Worm (Caenorhabditis elegans) whole organism, L2 larva: Measurements from ENCODE around the gene F45D11.14.
"Not testable (repeated sequence)": the region's sequence is repeated elsewhere in the genome, so short reads cannot be mapped to it uniquely, and the experiment has no call there.

ENCODE experiments used
- C34F6.9 ChIP-seq: fragments of 150-350 bp; optimal IDR thresholded peaks from 2 replicates; lab custom pipeline; 2014; ENCODE audit warnings: missing biosample characterization, missing genetic modification characterization
- F13H6.1 ChIP-seq: sonication (generic microtip); optimal IDR thresholded peaks from 2 replicates; lab custom pipeline; 2016; ENCODE audit warnings: missing genetic modification characterization, missing compliant biosample characterization
- Y55F3AM.14 ChIP-seq: fragments of 200-800 bp; sonication (Bioruptor generic); optimal IDR thresholded peaks from 2 replicates; lab custom pipeline; 2018; ENCODE audit warnings: mild to moderate bottlenecking, missing genetic modification characterization, missing compliant biosample characterization
- ZK546.5 ChIP-seq: sonication (generic microtip); optimal IDR thresholded peaks from 2 replicates; lab custom pipeline; 2017; ENCODE audit warnings: missing biosample characterization, missing genetic modification characterization
- alr-1 ChIP-seq: fragments of 150-350 bp; optimal IDR thresholded peaks from 2 replicates; lab custom pipeline; 2014; ENCODE audit warnings: missing biosample characterization, missing genetic modification characterization
- aly-2 ChIP-seq: fragments of 150-350 bp; optimal IDR thresholded peaks from 2 replicates; lab custom pipeline; 2014; ENCODE audit warnings: missing biosample characterization, missing genetic modification characterization
- ama-1 ChIP-seq: fragments of 150-350 bp; optimal IDR thresholded peaks from 2 replicates; lab custom pipeline; 2018; ENCODE audit warnings: inconsistent platforms
- blmp-1 ChIP-seq: sonication (generic microtip); optimal IDR thresholded peaks from 2 replicates; lab custom pipeline; 2017; ENCODE audit warnings: missing genetic modification characterization, mild to moderate bottlenecking, missing compliant biosample characterization, antibody characterized with exemption, moderate library complexity; ENCODE audit not compliant: insufficient read depth
- ceh-82 ChIP-seq: fragments of 150-350 bp; optimal IDR thresholded peaks from 2 replicates; lab custom pipeline; 2014; ENCODE audit warnings: missing biosample characterization, missing genetic modification characterization
- elt-1 ChIP-seq: fragments of 150-350 bp; optimal IDR thresholded peaks from 2 replicates; lab custom pipeline; 2014; ENCODE audit warnings: missing biosample characterization, missing genetic modification characterization
- gmeb-1 ChIP-seq: fragments of 150-350 bp; optimal IDR thresholded peaks from 2 replicates; lab custom pipeline; 2014; ENCODE audit warnings: missing biosample characterization, missing genetic modification characterization
- lin-39 ChIP-seq: fragments of 150-350 bp; optimal IDR thresholded peaks from 2 replicates; lab custom pipeline; 2014; ENCODE audit warnings: missing biosample characterization, missing genetic modification reagents, missing genetic modification characterization
- lsy-2 ChIP-seq, 2 experiments: fragments of 150-350 bp in 1 of 2; sonication (generic microtip) in 1 of 2; optimal IDR thresholded peaks; 2 replicates each; lab custom pipeline; 2014 to 2017; ENCODE audit warnings: missing biosample characterization in 2 of 2, missing genetic modification characterization in 2 of 2
- mab-5 ChIP-seq: fragments of 150-350 bp; optimal IDR thresholded peaks from 2 replicates; lab custom pipeline; 2014; ENCODE audit warnings: missing biosample characterization, missing genetic modification characterization
- nhr-10 ChIP-seq: sonication (generic microtip); optimal IDR thresholded peaks from 2 replicates; lab custom pipeline; 2017; ENCODE audit warnings: missing biosample characterization, missing genetic modification characterization
- nhr-11 ChIP-seq: fragments of 150-350 bp; optimal IDR thresholded peaks from 2 replicates; lab custom pipeline; 2014; ENCODE audit warnings: missing biosample characterization, missing genetic modification characterization
- nhr-12 ChIP-seq: fragments of 150-350 bp; optimal IDR thresholded peaks from 2 replicates; lab custom pipeline; 2014; ENCODE audit warnings: missing biosample characterization, missing genetic modification characterization
- nhr-129 ChIP-seq: fragments of 150-350 bp; optimal IDR thresholded peaks from 2 replicates; lab custom pipeline; 2014; ENCODE audit warnings: missing biosample characterization, missing genetic modification characterization
- nhr-21 ChIP-seq: fragments of 150-350 bp; optimal IDR thresholded peaks from 2 replicates; lab custom pipeline; 2014; ENCODE audit warnings: missing biosample characterization, missing genetic modification characterization
- nhr-23 ChIP-seq: fragments of 150-350 bp; optimal IDR thresholded peaks from 2 replicates; lab custom pipeline; 2014; ENCODE audit warnings: missing biosample characterization, missing genetic modification reagents, missing genetic modification characterization
- nhr-237 ChIP-seq: fragments of 150-350 bp; optimal IDR thresholded peaks from 2 replicates; lab custom pipeline; 2014; ENCODE audit warnings: missing biosample characterization, missing genetic modification characterization
- nhr-25 ChIP-seq: fragments of 150-350 bp; sonication (generic microtip); optimal IDR thresholded peaks from 3 replicates; lab custom pipeline; 2014; ENCODE audit warnings: missing biosample characterization, missing genetic modification characterization
- nhr-6 ChIP-seq: fragments of 150-350 bp; optimal IDR thresholded peaks from 2 replicates; lab custom pipeline; 2014; ENCODE audit warnings: missing biosample characterization, missing genetic modification characterization
- peb-1 ChIP-seq: fragments of 150-350 bp; optimal IDR thresholded peaks from 2 replicates; lab custom pipeline; 2014; ENCODE audit warnings: missing biosample characterization, missing genetic modification characterization
- skn-1 ChIP-seq: sonication (generic microtip); optimal IDR thresholded peaks from 2 replicates; lab custom pipeline; 2017; ENCODE audit warnings: missing biosample characterization, missing genetic modification characterization
- sma-3 ChIP-seq: sonication (generic microtip); optimal IDR thresholded peaks from 2 replicates; lab custom pipeline; 2016; ENCODE audit warnings: missing genetic modification reagents, missing genetic modification characterization, missing compliant biosample characterization
- sma-9 ChIP-seq, 2 experiments: fragments of 150-350 bp in 1 of 2; sonication (generic microtip) in 1 of 2; optimal IDR thresholded peaks; 2 replicates each; lab custom pipeline; 2014 to 2016; ENCODE audit warnings: missing genetic modification characterization in 2 of 2, mild to moderate bottlenecking in 1 of 2, missing biosample characterization in 1 of 2, missing compliant biosample characterization in 1 of 2, missing genetic modification reagents in 1 of 2, moderate library complexity in 1 of 2
- unc-39 ChIP-seq: fragments of 150-350 bp; optimal IDR thresholded peaks from 2 replicates; lab custom pipeline; 2014; ENCODE audit warnings: missing biosample characterization, missing genetic modification characterization
- unc-62 ChIP-seq: fragments of 150-350 bp; optimal IDR thresholded peaks from 2 replicates; lab custom pipeline; 2014; ENCODE audit warnings: missing biosample characterization, missing genetic modification reagents, missing genetic modification characterization
- ztf-1 ChIP-seq: fragments of 200-800 bp; sonication (Bioruptor generic); conservative IDR thresholded peaks from 2 replicates; pipeline ENCODE4 v1.3.6; 2022; ENCODE audit warnings: missing genetic modification characterization, missing compliant biosample characterization
- ztf-4 ChIP-seq: fragments of 150-350 bp; optimal IDR thresholded peaks from 2 replicates; lab custom pipeline; 2014; ENCODE audit warnings: missing biosample characterization, missing genetic modification characterization

The F45D11.14 gene

DNA sequence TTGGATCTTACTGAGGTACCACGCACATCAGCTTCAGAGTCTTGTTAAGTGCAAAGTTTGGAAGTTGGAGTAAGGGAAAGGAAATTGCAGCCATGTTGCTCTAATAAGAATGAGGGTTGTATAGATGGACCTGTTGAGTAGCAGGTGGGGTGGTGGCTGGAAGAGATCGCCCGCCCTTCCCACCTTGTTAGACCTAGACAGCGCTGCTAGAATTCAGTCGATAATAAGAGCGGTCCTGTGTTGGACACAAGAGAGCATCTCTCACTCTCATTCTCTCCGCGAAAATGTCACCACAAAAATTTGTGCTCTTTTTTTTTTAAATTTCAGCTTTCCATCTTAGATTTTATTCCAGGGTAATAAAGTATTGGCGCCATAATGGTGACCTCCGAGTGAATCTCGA, 4.9 kb downstream of the F45D11.14 start, which contains the start of the genes fbxb-30 and F45D11.5:
Gene fbxb-30, minus strand, starts transcription at position 101 of the 400 bp plus-strand sequence.
Gene F45D11.5, plus strand, starts transcription at position 352 of the 400 bp plus-strand sequence.
- TF ChIP-seq nhr-11 (tag; lab: Kevin White, UChicago) (no peak), sma-3 (GFP tag; lab: Kevin White, UChicago) (no peak)

DNA sequence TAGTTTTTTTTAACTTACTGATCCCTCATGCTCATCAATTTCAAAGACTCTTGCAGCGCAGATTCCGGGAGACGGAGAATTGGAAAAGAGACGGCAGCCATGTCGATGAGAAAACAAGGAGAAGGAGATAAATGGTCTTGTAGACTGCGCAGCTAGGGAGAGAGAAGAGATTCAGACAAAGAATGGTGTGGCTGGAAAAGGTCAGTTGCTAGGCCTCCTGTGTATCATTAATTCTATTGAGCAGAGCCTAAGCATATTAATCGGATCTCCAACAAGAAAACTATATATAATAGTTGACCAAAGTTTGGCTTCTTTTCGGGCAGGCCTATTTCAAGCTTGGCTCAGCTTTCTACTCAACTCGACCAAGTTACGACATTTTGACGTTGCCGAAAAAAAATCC, 6.8 kb downstream of the F45D11.14 start, which contains the start of gene fbxb-29:
Gene fbxb-29, minus strand, starts transcription at position 101 of the 400 bp plus-strand sequence.
- TF ChIP-seq nhr-129: no peak
- no peak for TF ChIP-seq elt-1
- TF ChIP-seq aly-2: no peak
- TF ChIP-seq peb-1 (tag; lab: Kevin White, UChicago): no peak
- no peak for TF ChIP-seq C34F6.9 (tag; lab: Kevin White, UChicago)
- TF ChIP-seq nhr-25: no peak
- TF ChIP-seq Y55F3AM.14: no peak
- TF ChIP-seq ztf-1 (GFP tag; lab: Robert Waterston, UW): no peak
- TF ChIP-seq mab-5 (tag; lab: Kevin White, UChicago): no peak
- TF ChIP-seq gmeb-1 (tag; lab: Kevin White, UChicago): no peak
- TF ChIP-seq ama-1 (lab: Kevin White, UChicago): no peak
- no peak for TF ChIP-seq nhr-11 (tag; lab: Kevin White, UChicago)
- no peak for TF ChIP-seq alr-1
- TF ChIP-seq sma-3 (GFP tag; lab: Kevin White, UChicago): no peak
- no peak for TF ChIP-seq lsy-2 (tag; optimal IDR thresholded peaks at IDR 0.05; lab: Kevin White, UChicago)

DNA sequence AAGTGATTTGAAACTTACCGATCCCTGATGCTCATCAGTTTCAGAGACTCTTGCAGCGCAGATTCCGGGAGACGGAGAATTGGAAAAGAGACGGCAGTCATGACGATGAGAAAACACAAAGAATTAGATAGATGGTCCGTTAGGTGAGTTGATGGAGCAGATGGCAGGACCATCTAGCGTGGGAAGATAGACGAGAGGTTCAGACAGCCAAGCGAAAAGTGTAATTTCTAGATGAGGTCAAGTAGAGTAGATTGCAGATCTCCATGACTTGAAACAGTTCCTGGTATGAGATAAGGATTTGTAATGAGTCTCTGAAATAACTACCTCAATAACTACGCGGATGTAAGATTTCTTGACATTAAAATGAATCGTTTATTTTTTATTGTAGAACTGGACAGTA, 10.2 kb downstream of the F45D11.14 start, which contains the start of gene F45D11.11:
Gene F45D11.11, minus strand, starts transcription at position 101 of the 400 bp plus-strand sequence.
- TF ChIP-seq ceh-82 (tag; lab: Kevin White, UChicago); ZK546.5 (tag; lab: Kevin White, UChicago); sma-3 (GFP tag; lab: Kevin White, UChicago): not testable (repeated sequence)

ce11 chrII:994231-994630, 12.0 kb downstream of the F45D11.14 start, which contains the start of gene F45D11.7:
Gene F45D11.7, plus strand, starts transcription at chrII:994531.
- not testable (repeated sequence) for TF ChIP-seq nhr-21 (tag; lab: Kevin White, UChicago); nhr-12; skn-1 (tag; lab: Kevin White, UChicago)

- TF ChIP-seq C34F6.9 (tag; lab: Kevin White, UChicago): no peak
- TF ChIP-seq blmp-1 (tag; lab: Kevin White, UChicago): no peak
- TF ChIP-seq ZK546.5 (tag; lab: Kevin White, UChicago): no peak
- TF ChIP-seq peb-1 (tag; lab: Kevin White, UChicago): no peak
- TF ChIP-seq gmeb-1 (tag; lab: Kevin White, UChicago): no peak
- no peak for TF ChIP-seq ztf-4 (tag; lab: Kevin White, UChicago)
Measured at ce11 chrII:991300-991699, 15.0 kb downstream of the F45D11.14 start, which contains the start of gene fbxc-42. Gene fbxc-42, plus strand, starts transcription at chrII:991600.

- TF ChIP-seq gmeb-1 (tag; lab: Kevin White, UChicago) (no peak), F13H6.1 (no peak), unc-39 (tag; lab: Kevin White, UChicago) (no peak), nhr-12 (no peak), nhr-23 (no peak)
Measured at ce11 chrII:988437-988836, 17.8 kb downstream of the F45D11.14 start, which contains the start of gene fbxc-39. Gene fbxc-39, plus strand, starts transcription at chrII:988737.

DNA sequence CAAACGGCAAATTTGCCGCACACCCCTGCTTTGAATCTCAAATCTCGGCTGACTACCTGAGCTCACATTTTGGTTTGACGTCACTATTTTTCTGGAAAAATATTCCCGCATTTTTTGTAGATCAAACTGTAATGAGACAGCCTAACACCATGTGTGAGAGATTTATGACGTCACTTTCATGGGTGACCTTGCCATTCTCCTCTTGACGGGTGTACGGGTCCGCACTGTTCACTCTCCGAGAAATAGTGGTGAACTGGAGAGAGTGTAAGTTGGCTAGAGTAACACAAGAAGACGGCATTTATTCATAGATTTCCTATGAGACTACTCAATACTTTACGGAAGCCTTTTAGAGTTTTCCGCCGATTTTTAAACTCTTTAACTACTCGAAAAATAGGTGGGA, 20.6 kb downstream of the F45D11.14 start, which contains the start of gene fbxc-40:
Gene fbxc-40, plus strand, starts transcription at position 301 of the 400 bp plus-strand sequence.
- not testable (repeated sequence) for TF ChIP-seq nhr-12; ceh-82 (tag; lab: Kevin White, UChicago); unc-62 (GFP tag; lab: Kevin White, UChicago)

DNA sequence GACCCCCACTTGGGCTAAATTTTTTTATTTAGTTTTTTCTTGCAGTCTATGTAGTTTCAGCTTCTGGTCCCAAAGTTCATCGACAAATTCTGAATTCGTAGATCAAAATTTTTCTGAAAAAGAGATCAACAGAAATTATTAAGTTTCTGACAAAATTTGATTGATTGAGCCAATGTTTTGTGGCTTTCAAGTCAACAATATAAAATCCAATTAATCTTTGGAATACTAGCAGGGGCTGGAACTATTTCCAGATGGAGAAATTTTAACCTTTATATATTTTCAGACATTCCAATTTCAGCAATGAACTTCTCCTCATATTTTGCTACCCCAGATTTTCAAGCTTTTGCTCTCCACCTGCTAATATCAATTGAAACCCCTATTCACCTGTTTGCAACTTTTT, 23.4 kb downstream of the F45D11.14 start, which contains the start of gene srh-274:
Gene srh-274, plus strand, starts transcription at position 301 of the 400 bp plus-strand sequence.
- no peak for TF ChIP-seq nhr-6 (tag; lab: Kevin White, UChicago)
- TF ChIP-seq elt-1: no peak
- no peak for TF ChIP-seq ztf-4 (tag; lab: Kevin White, UChicago)
- no peak for TF ChIP-seq gmeb-1 (tag; lab: Kevin White, UChicago)
- no peak for TF ChIP-seq blmp-1 (tag; lab: Kevin White, UChicago)
- TF ChIP-seq sma-9 (GFP tag; optimal IDR thresholded peaks at IDR 0.05; lab: Kevin White, UChicago): no peak
- no peak for TF ChIP-seq sma-9 (tag; optimal IDR thresholded peaks at IDR 0.05; lab: Kevin White, UChicago)
- TF ChIP-seq nhr-11 (tag; lab: Kevin White, UChicago): no peak
- no peak for TF ChIP-seq nhr-237 (tag; lab: Kevin White, UChicago)
- no peak for TF ChIP-seq nhr-10 (tag; lab: Kevin White, UChicago)
- TF ChIP-seq aly-2: no peak
- TF ChIP-seq ama-1 (lab: Kevin White, UChicago): no peak
- TF ChIP-seq lin-39: no peak
- no peak for TF ChIP-seq nhr-25
- TF ChIP-seq, all 48 proteins: peak for 0
